Worm (Caenorhabditis elegans) whole organism, young adult: ENCODE data around the gene Y46G5A.20.

Source experiments
- B0019.2 ChIP-seq: fragments of 200-800 bp; sonication (Bioruptor generic); conservative IDR thresholded peaks from 2 replicates; pipeline ENCODE4 v1.3.6; 2022; ENCODE audit warnings: missing genetic modification reagents, missing genetic modification characterization, missing compliant biosample characterization
- Y95B8A.8 ChIP-seq: fragments of 200-800 bp; sonication (Bioruptor generic); IDR thresholded peaks from 2 replicates; pipeline ENCODE4 v1.3.6; 2022; ENCODE audit warnings: missing genetic modification reagents, missing genetic modification characterization, missing compliant biosample characterization
- dox-1 ChIP-seq: fragments of 200-800 bp; sonication (Bioruptor generic); IDR thresholded peaks from 2 replicates; pipeline ENCODE4 v1.3.6; 2022; ENCODE audit warnings: missing genetic modification reagents, missing genetic modification characterization, missing compliant biosample characterization
- dpl-1 ChIP-seq: fragments of 150-350 bp; optimal IDR thresholded peaks from 2 replicates; lab custom pipeline; 2014; ENCODE audit warnings: missing biosample characterization, missing genetic modification reagents, missing genetic modification characterization
- lin-26 ChIP-seq: fragments of 200-800 bp; sonication (Bioruptor generic); IDR thresholded peaks from 2 replicates; pipeline ENCODE4 v1.3.6; 2022; ENCODE audit warnings: missing genetic modification reagents, missing genetic modification characterization, missing compliant biosample characterization
- madf-3 ChIP-seq: fragments of 200-800 bp; sonication (Bioruptor generic); IDR thresholded peaks from 2 replicates; pipeline ENCODE4 v1.3.6; 2022; ENCODE audit warnings: missing genetic modification reagents, missing genetic modification characterization, missing compliant biosample characterization
- ztf-28 ChIP-seq: fragments of 200-800 bp; sonication (Bioruptor generic); IDR thresholded peaks from 2 replicates; pipeline ENCODE4 v1.3.6; 2022; ENCODE audit warnings: missing genetic modification reagents, missing genetic modification characterization, missing compliant biosample characterization
- ztf-3 ChIP-seq: fragments of 200-800 bp; sonication (Bioruptor generic); optimal IDR thresholded peaks from 2 replicates; lab custom pipeline; 2018; ENCODE audit warnings: mild to moderate bottlenecking, missing genetic modification characterization, missing compliant biosample characterization

- TF ChIP-seq B0019.2 (GFP tag; lab: Robert Waterston, UW), result no peak
- no peak for TF ChIP-seq dpl-1 (GFP tag; lab: Kevin White, UChicago)
- TF ChIP-seq dox-1 (GFP tag; lab: Robert Waterston, UW), result no peak
- no peak for TF ChIP-seq ztf-3 (GFP tag; lab: Kevin White, UChicago)
- no peak for TF ChIP-seq lin-26 (GFP tag; lab: Robert Waterston, UW)
- TF ChIP-seq ztf-28 (GFP tag; lab: Robert Waterston, UW), result no peak
- no peak for TF ChIP-seq madf-3 (GFP tag; lab: Robert Waterston, UW)
- no peak for TF ChIP-seq Y95B8A.8 (GFP tag; lab: Robert Waterston, UW)
These were observed 5.8 kb downstream of the Y46G5A.20 start, which contains the start of gene acl-7 for ce11 chrII:12816412-12817146.
